Worm (Caenorhabditis elegans) whole organism, late embryonic: ENCODE measurements around the gene C48B4.10.

Experiments
- ceh-45 ChIP-seq: fragments of 200-800 bp; sonication (Bioruptor generic); IDR thresholded peaks from 2 replicates; pipeline ENCODE4 v1.3.6; 2022; ENCODE audit warnings: missing genetic modification reagents, missing genetic modification characterization, missing compliant biosample characterization
- ceh-48 ChIP-seq: sonication (generic microtip); optimal IDR thresholded peaks from 2 replicates; lab custom pipeline; 2016; ENCODE audit warnings: missing genetic modification characterization, inconsistent platforms, missing compliant biosample characterization
- ceh-9 ChIP-seq: sonication (generic microtip); optimal IDR thresholded peaks from 2 replicates; lab custom pipeline; 2016; ENCODE audit warnings: mild to moderate bottlenecking, missing genetic modification characterization, inconsistent platforms, missing compliant biosample characterization
- gmeb-2 ChIP-seq: sonication (generic microtip); optimal IDR thresholded peaks from 2 replicates; lab custom pipeline; 2016; ENCODE audit warnings: missing genetic modification characterization, inconsistent platforms, missing compliant biosample characterization
- lin-11 ChIP-seq: fragments of 200-800 bp; sonication (Bioruptor generic); optimal IDR thresholded peaks from 2 replicates; lab custom pipeline; 2018; ENCODE audit warnings: mild to moderate bottlenecking, missing genetic modification characterization, missing compliant biosample characterization
- nfya-1 ChIP-seq: sonication (generic microtip); optimal IDR thresholded peaks from 2 replicates; lab custom pipeline; 2017; ENCODE audit warnings: missing genetic modification characterization, mild to moderate bottlenecking, missing compliant biosample characterization, antibody characterized with exemption, moderate library complexity
- nhr-232 ChIP-seq: sonication (generic microtip); optimal IDR thresholded peaks from 2 replicates; lab custom pipeline; 2016; ENCODE audit warnings: missing genetic modification characterization, missing compliant biosample characterization
- pat-9 ChIP-seq: fragments of 200-800 bp; sonication (Bioruptor generic); optimal IDR thresholded peaks from 2 replicates; lab custom pipeline; 2018; ENCODE audit warnings: mild to moderate bottlenecking, missing genetic modification characterization, moderate library complexity, missing compliant biosample characterization
- pha-4 ChIP-seq: fragments of 150-350 bp; optimal IDR thresholded peaks from 2 replicates; lab custom pipeline; 2018; ENCODE audit warnings: missing biosample characterization, missing genetic modification reagents, missing genetic modification characterization
- pqm-1 ChIP-seq: sonication (generic microtip); optimal IDR thresholded peaks from 2 replicates; lab custom pipeline; 2016; ENCODE audit warnings: missing genetic modification characterization, missing compliant biosample characterization
- syd-9 ChIP-seq: sonication (generic microtip); optimal IDR thresholded peaks from 2 replicates; lab custom pipeline; 2016; ENCODE audit warnings: mild to moderate bottlenecking, missing genetic modification characterization, moderate library complexity, missing compliant biosample characterization

- TF ChIP-seq ceh-48 (tag; lab: Kevin White, UChicago) (no peak), pat-9 (tag; lab: Kevin White, UChicago) (no peak), pqm-1 (tag; lab: Kevin White, UChicago) (no peak), ceh-9 (tag; lab: Kevin White, UChicago) (no peak), syd-9 (tag; lab: Kevin White, UChicago) (no peak), lin-11 (tag; lab: Kevin White, UChicago) (no peak), pha-4 (tag; lab: Kevin White, UChicago) (no peak), gmeb-2 (tag; lab: Kevin White, UChicago) (no peak), nhr-232 (tag; lab: Kevin White, UChicago) (no peak), ceh-45 (GFP tag; lab: Robert Waterston, UW) (no peak), nfya-1 (no peak)
These were observed 31.3 kb upstream of the C48B4.10 start, which contains the start of gene rom-2 for ce11 chrIII:9595563-9595962.
